Worm (Caenorhabditis elegans): ENCODE results near the gene fbxa-142.

ce11 chrV:16120499-16120898, 10.7 kb downstream of the fbxa-142 start:
- no peak for TF ChIP-seq ceh-82 (tag; optimal IDR thresholded peaks at IDR 0.05)
- TF ChIP-seq ama-1 (optimal IDR thresholded peaks at IDR 0.05): no peak
- no peak for TF ChIP-seq ZK546.5 (tag; optimal IDR thresholded peaks at IDR 0.05)
- no peak for TF ChIP-seq unc-55 (GFP tag; optimal IDR thresholded peaks at IDR 0.05)
- no peak for TF ChIP-seq aly-2 (tag; optimal IDR thresholded peaks at IDR 0.05)
- no peak for TF ChIP-seq nhr-12 (tag; optimal IDR thresholded peaks at IDR 0.05)

All from whole organism, L2 larva.